Worm (Caenorhabditis elegans) whole organism, young adult: ENCODE measurements around the gene madd-2.

Source experiments
- B0035.1 ChIP-seq: sonication (generic microtip); optimal IDR thresholded peaks from 2 replicates; lab custom pipeline; 2016; ENCODE audit warnings: missing genetic modification characterization, mild to moderate bottlenecking, missing compliant biosample characterization, missing genotype, missing genetic modification reagents
- F37B4.10 ChIP-seq: fragments of 200-800 bp; sonication (Bioruptor generic); IDR thresholded peaks from 2 replicates; pipeline ENCODE4 v1.3.6; 2022; ENCODE audit warnings: missing genetic modification characterization, missing compliant biosample characterization
- F49E8.2 ChIP-seq: sonication (generic microtip); optimal IDR thresholded peaks from 3 replicates; lab custom pipeline; 2017; ENCODE audit warnings: missing genetic modification characterization, mild to moderate bottlenecking, missing compliant biosample characterization, antibody characterized with exemption, moderate library complexity; ENCODE audit not compliant: insufficient read depth
- F52B5.7 ChIP-seq: sonication (generic microtip); optimal IDR thresholded peaks from 2 replicates; lab custom pipeline; 2016; ENCODE audit warnings: mild to moderate bottlenecking, missing genetic modification characterization, missing compliant biosample characterization
- F55B11.4 ChIP-seq: sonication (generic microtip); optimal IDR thresholded peaks from 2 replicates; lab custom pipeline; 2016; ENCODE audit warnings: missing compliant biosample characterization, missing genetic modification characterization, borderline replicate concordance; ENCODE audit not compliant: insufficient read depth
- K12H6.12 ChIP-seq: fragments of 200-800 bp; sonication (Bioruptor generic); optimal IDR thresholded peaks from 2 replicates; lab custom pipeline; 2018; ENCODE audit warnings: mild to moderate bottlenecking, missing genetic modification characterization, missing compliant biosample characterization
- T07F8.4 ChIP-seq: sonication (generic microtip); optimal IDR thresholded peaks from 2 replicates; lab custom pipeline; 2016; ENCODE audit warnings: mild to moderate bottlenecking, missing genetic modification characterization, moderate library complexity, missing compliant biosample characterization
- T26A5.8 ChIP-seq: sonication (generic microtip); optimal IDR thresholded peaks from 2 replicates; lab custom pipeline; 2016; ENCODE audit warnings: missing genetic modification characterization, missing compliant biosample characterization
- Y95B8A.8 ChIP-seq: fragments of 200-800 bp; sonication (Bioruptor generic); IDR thresholded peaks from 2 replicates; pipeline ENCODE4 v1.3.6; 2022; ENCODE audit warnings: missing genetic modification reagents, missing genetic modification characterization, missing compliant biosample characterization
- attf-3 ChIP-seq: fragments of 200-800 bp; sonication (Bioruptor generic); conservative IDR thresholded peaks from 2 replicates; pipeline ENCODE4 v1.3.6; 2022; ENCODE audit warnings: missing genetic modification reagents, missing genetic modification characterization, missing compliant biosample characterization
- attf-5 ChIP-seq: fragments of 200-800 bp; sonication (Bioruptor generic); optimal IDR thresholded peaks from 2 replicates; lab custom pipeline; 2018; ENCODE audit warnings: mild to moderate bottlenecking, missing genetic modification characterization, missing compliant biosample characterization
- bed-2 ChIP-seq: fragments of 200-800 bp; sonication (Bioruptor generic); IDR thresholded peaks from 2 replicates; pipeline ENCODE4 v1.3.6; 2022; ENCODE audit warnings: missing genetic modification reagents, missing genetic modification characterization, missing compliant biosample characterization
- die-1 ChIP-seq: sonication (generic microtip); optimal IDR thresholded peaks from 2 replicates; lab custom pipeline; 2016; ENCODE audit warnings: missing genotype, mild to moderate bottlenecking, missing genetic modification characterization, missing compliant biosample characterization
- dpff-1 ChIP-seq: sonication (generic microtip); optimal IDR thresholded peaks from 2 replicates; lab custom pipeline; 2017; ENCODE audit warnings: mild to moderate bottlenecking, missing genetic modification characterization, missing compliant biosample characterization
- dpl-1 ChIP-seq: fragments of 150-350 bp; optimal IDR thresholded peaks from 2 replicates; lab custom pipeline; 2014; ENCODE audit warnings: missing biosample characterization, missing genetic modification reagents, missing genetic modification characterization
- efl-1 ChIP-seq: fragments of 150-350 bp; optimal IDR thresholded peaks from 2 replicates; lab custom pipeline; 2014; ENCODE audit warnings: missing biosample characterization, missing genetic modification reagents, missing genetic modification characterization
- egl-44 ChIP-seq: fragments of 200-800 bp; sonication (Bioruptor generic); IDR thresholded peaks from 2 replicates; pipeline ENCODE4 v1.3.6; 2022; ENCODE audit warnings: missing genetic modification reagents, missing genetic modification characterization, missing compliant biosample characterization
- hmg-20 ChIP-seq: fragments of 200-800 bp; sonication (Bioruptor generic); IDR thresholded peaks from 2 replicates; pipeline ENCODE4 v1.3.6; 2022; ENCODE audit warnings: missing genetic modification reagents, missing genetic modification characterization, missing compliant biosample characterization
- hsf-1 ChIP-seq: fragments of 200-800 bp; sonication (Bioruptor generic); IDR thresholded peaks from 2 replicates; pipeline ENCODE4 v1.3.6; 2022; ENCODE audit warnings: missing genetic modification reagents, missing genetic modification characterization, missing compliant biosample characterization
- lin-54 ChIP-seq: fragments of 200-800 bp; sonication (Bioruptor generic); optimal IDR thresholded peaks from 2 replicates; lab custom pipeline; 2018; ENCODE audit warnings: mild to moderate bottlenecking, missing genetic modification characterization, missing compliant biosample characterization
- madf-10 ChIP-seq: sonication (generic microtip); optimal IDR thresholded peaks from 2 replicates; lab custom pipeline; 2016; ENCODE audit warnings: mild to moderate bottlenecking, missing genetic modification characterization, missing compliant biosample characterization
- madf-6 ChIP-seq: fragments of 200-800 bp; sonication (Bioruptor generic); IDR thresholded peaks from 2 replicates; pipeline ENCODE4 v1.3.6; 2022; ENCODE audit warnings: missing genetic modification reagents, missing genetic modification characterization, missing compliant biosample characterization
- mcd-1 ChIP-seq: fragments of 200-800 bp; sonication (Bioruptor generic); IDR thresholded peaks from 2 replicates; pipeline ENCODE4 v1.3.6; 2022; ENCODE audit warnings: missing genetic modification reagents, missing genetic modification characterization, missing compliant biosample characterization
- mel-28 ChIP-seq: sonication (generic microtip); optimal IDR thresholded peaks from 2 replicates; lab custom pipeline; 2016; ENCODE audit warnings: borderline replicate concordance, mild to moderate bottlenecking, missing genetic modification characterization, missing compliant biosample characterization
- mxl-1 ChIP-seq: sonication (generic microtip); optimal IDR thresholded peaks from 2 replicates; lab custom pipeline; 2016; ENCODE audit warnings: missing genetic modification characterization, missing compliant biosample characterization
- nhr-27 ChIP-seq: fragments of 200-800 bp; sonication (Bioruptor generic); optimal IDR thresholded peaks from 2 replicates; lab custom pipeline; 2018; ENCODE audit warnings: mild to moderate bottlenecking, missing genetic modification characterization, moderate library complexity, missing compliant biosample characterization
- rec-8 ChIP-seq, 2 experiments: sonication (generic microtip); optimal IDR thresholded peaks; 2 replicates each; lab custom pipeline; 2016; ENCODE audit warnings: mild to moderate bottlenecking in 2 of 2, missing genetic modification characterization in 2 of 2, missing genetic modification reagents in 2 of 2, missing genotype in 2 of 2, missing biosample characterization in 1 of 2, missing compliant biosample characterization in 1 of 2, moderate library complexity in 1 of 2
- rpc-1 ChIP-seq, 2 experiments: fragments of 150-350 bp in 1 of 2; sonication (generic microtip) in 1 of 2; optimal IDR thresholded peaks; 2 replicates each; lab custom pipeline; 2014 to 2018; ENCODE audit warnings: missing biosample characterization in 1 of 2, missing genetic modification characterization in 1 of 2, missing genetic modification reagents in 1 of 2, missing genotype in 1 of 2
- sea-2 ChIP-seq: fragments of 200-800 bp; sonication (Bioruptor generic); IDR thresholded peaks from 2 replicates; pipeline ENCODE4 v1.3.6; 2022; ENCODE audit warnings: missing genetic modification characterization, missing compliant biosample characterization
- unc-130 ChIP-seq: sonication (generic microtip); optimal IDR thresholded peaks from 2 replicates; lab custom pipeline; 2016; ENCODE audit warnings: missing genetic modification reagents, missing genetic modification characterization, missing compliant biosample characterization
- xnd-1 ChIP-seq: sonication (generic microtip); optimal IDR thresholded peaks from 2 replicates; lab custom pipeline; 2016; ENCODE audit warnings: missing genotype, missing genetic modification reagents, missing genetic modification characterization, missing compliant biosample characterization
- zfh-2 ChIP-seq: fragments of 200-800 bp; sonication (Bioruptor generic); conservative IDR thresholded peaks from 2 replicates; pipeline ENCODE4 v1.3.6; 2022; ENCODE audit warnings: missing genetic modification reagents, missing genetic modification characterization, missing compliant biosample characterization
- ztf-22 ChIP-seq: fragments of 200-800 bp; sonication (Bioruptor generic); optimal IDR thresholded peaks from 2 replicates; lab custom pipeline; 2018; ENCODE audit warnings: mild to moderate bottlenecking, missing genetic modification characterization, moderate library complexity, missing compliant biosample characterization
- ztf-3 ChIP-seq: fragments of 200-800 bp; sonication (Bioruptor generic); optimal IDR thresholded peaks from 2 replicates; lab custom pipeline; 2018; ENCODE audit warnings: mild to moderate bottlenecking, missing genetic modification characterization, missing compliant biosample characterization

The madd-2 gene

DNA sequence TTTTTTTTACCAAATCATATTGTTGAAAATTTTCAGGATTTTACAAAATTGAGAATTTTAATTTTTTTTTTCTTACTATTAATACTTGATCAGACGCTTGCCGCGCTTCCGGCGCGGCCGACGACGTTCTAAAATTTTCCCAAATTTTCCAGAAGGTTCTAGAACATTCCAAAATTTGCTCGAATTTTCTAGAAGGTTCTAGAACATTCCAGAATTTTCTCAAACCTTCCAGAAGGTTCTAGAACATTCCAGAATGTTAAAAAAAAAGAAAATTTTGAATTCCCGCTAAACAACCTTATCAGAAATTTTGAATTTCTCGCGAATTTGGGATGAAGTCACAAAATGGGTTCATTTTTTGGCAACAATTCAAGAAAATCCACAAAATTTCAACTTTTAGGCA lies 9.0 kb downstream of the madd-2 start:
- TF ChIP-seq K12H6.12 (tag; lab: Kevin White, UChicago), result no peak
- TF ChIP-seq rpc-1 (optimal IDR thresholded peaks at IDR 0.05; lab: Kevin White, UChicago), result peak; percentile 0
- no peak for TF ChIP-seq rpc-1 (tag; optimal IDR thresholded peaks at IDR 0.05; lab: Kevin White, UChicago)
- TF ChIP-seq ztf-22, result no peak
- no peak for TF ChIP-seq die-1 (tag; lab: Kevin White, UChicago)
- TF ChIP-seq rec-8 (tag; optimal IDR thresholded peaks at IDR 0.05; lab: Kevin White, UChicago), result no peak
- TF ChIP-seq dpff-1 (tag; lab: Kevin White, UChicago), result no peak
- peak; percentile 94 for TF ChIP-seq hsf-1 (GFP tag; lab: Robert Waterston, UW)
- TF ChIP-seq, all 124 proteins: peak for 2

DNA sequence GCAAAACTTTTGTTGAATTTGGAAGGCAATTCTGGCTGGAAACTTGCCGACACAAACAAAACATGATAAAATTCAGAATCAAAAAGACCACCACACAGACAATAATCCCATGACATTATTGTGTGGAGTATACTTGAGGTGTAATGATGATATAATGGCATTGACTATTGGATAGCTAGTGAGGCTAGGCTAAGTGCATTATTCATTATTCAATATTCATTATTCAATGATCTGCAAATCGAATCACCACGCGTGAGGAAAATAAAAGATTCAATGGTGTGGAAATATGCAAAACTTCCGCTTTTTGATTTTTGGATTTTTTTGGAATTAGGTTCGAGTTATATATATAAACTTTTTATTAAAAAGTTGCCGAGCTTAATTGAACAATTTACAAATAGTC lies 11.7 kb downstream of the madd-2 start:
- TF ChIP-seq lin-54 (GFP tag; lab: Kevin White, UChicago), result no peak
- no peak for TF ChIP-seq Y95B8A.8 (GFP tag; lab: Robert Waterston, UW)
- TF ChIP-seq bed-2 (GFP tag; lab: Robert Waterston, UW), result no peak

DNA sequence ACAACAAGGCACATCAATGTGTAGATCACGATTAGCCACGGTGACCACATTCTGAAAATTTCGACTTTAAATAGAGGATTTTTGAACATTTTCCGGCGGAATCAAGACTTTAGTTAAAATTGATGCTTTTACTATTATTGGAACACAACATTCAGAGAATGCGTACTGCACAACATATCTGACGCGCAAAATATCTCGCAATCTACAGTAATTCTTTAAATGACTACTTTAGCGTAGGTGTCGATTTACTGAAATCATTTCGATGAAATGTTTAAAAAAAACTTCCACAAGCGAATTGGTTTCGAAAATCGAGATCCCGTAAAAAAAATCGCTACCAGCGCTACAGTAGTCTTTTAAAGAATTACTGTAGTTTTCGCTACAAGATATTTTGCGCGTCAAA lies 14.7 kb downstream of the madd-2 start, which contains the start of gene Y50D4A.10:
Gene Y50D4A.10, minus strand, starts transcription at position 57 of the 400 bp plus-strand sequence.
- TF ChIP-seq madf-10 (tag; lab: Kevin White, UChicago) (no peak), T26A5.8 (tag; lab: Kevin White, UChicago) (no peak), egl-44 (GFP tag; lab: Robert Waterston, UW) (no peak), unc-130 (GFP tag; lab: Kevin White, UChicago) (no peak), sea-2 (no peak), mxl-1 (tag; lab: Kevin White, UChicago) (no peak), F49E8.2 (tag; lab: Kevin White, UChicago) (no peak), zfh-2 (GFP tag; lab: Robert Waterston, UW) (no peak), B0035.1 (no peak), F52B5.7 (tag; lab: Kevin White, UChicago) (no peak), mel-28 (tag; lab: Kevin White, UChicago) (no peak)

- TF ChIP-seq die-1 (tag; lab: Kevin White, UChicago) (no peak), nhr-27 (tag; lab: Kevin White, UChicago) (no peak), T07F8.4 (no peak), ztf-3 (GFP tag; lab: Kevin White, UChicago) (no peak), hmg-20 (GFP tag; lab: Robert Waterston, UW) (no peak), F52B5.7 (tag; lab: Kevin White, UChicago) (no peak)
Measured at ce11 chrV:1207589-1207988, 27.7 kb downstream of the madd-2 start, which contains the start of gene Y50D4A.1. TSS of gene Y50D4A.1 (plus strand) at chrV:1207889.

DNA sequence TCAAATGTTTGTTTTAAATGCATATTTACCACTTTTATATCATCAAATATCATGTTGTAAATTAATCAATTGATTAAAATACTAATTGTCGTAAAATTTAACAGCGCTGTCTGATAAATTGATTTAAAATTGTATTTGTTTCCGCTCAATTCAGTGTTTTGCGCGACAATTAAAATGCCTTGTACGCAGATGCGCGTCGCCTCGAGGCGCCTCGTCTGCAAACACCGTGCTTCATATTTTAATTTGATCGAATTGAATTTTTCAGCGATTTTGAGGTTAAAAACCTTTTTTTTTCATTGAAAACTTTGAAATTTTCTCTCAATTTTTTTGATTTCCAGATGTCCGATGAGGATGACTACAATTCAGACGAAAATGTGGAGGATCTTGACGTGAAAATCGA lies 28.3 kb downstream of the madd-2 start, which contains the start of gene Y50D4A.5:
Gene Y50D4A.5, plus strand, starts transcription at position 337 of the 400 bp plus-strand sequence.
- TF ChIP-seq efl-1 (peak; percentile 28), F55B11.4 (tag; lab: Kevin White, UChicago) (no peak), attf-5 (GFP tag; lab: Kevin White, UChicago) (peak; percentile 4), F37B4.10 (GFP tag; lab: Robert Waterston, UW) (no peak), mcd-1 (GFP tag; lab: Robert Waterston, UW) (peak; percentile 57), attf-3 (GFP tag; lab: Robert Waterston, UW) (peak; percentile 71), dpl-1 (GFP tag; lab: Kevin White, UChicago) (no peak), xnd-1 (peak; percentile 4), madf-6 (peak; percentile 58; the same call in 1 of the 2 replicates), lin-54 (GFP tag; lab: Kevin White, UChicago) (peak; percentile 38)
